Worm (Caenorhabditis elegans) whole organism, late embryonic: ENCODE results near the gene C50E10.2.

Source experiments
- ceh-2 ChIP-seq: sonication (generic microtip); optimal IDR thresholded peaks from 2 replicates; lab custom pipeline; 2016; ENCODE audit warnings: missing genotype, missing genetic modification characterization, missing compliant biosample characterization
- dve-1 ChIP-seq: sonication (generic microtip); optimal IDR thresholded peaks from 2 replicates; lab custom pipeline; 2017; ENCODE audit warnings: antibody characterized with exemption, mild to moderate bottlenecking, missing genetic modification characterization, missing compliant biosample characterization
- fkh-10 ChIP-seq: fragments of 150-350 bp; optimal IDR thresholded peaks from 2 replicates; lab custom pipeline; 2014; ENCODE audit warnings: missing biosample characterization, missing genetic modification reagents, missing genetic modification characterization
- lin-11 ChIP-seq: fragments of 200-800 bp; sonication (Bioruptor generic); optimal IDR thresholded peaks from 2 replicates; lab custom pipeline; 2018; ENCODE audit warnings: mild to moderate bottlenecking, missing genetic modification characterization, missing compliant biosample characterization
- pha-4 ChIP-seq: fragments of 150-350 bp; optimal IDR thresholded peaks from 2 replicates; lab custom pipeline; 2018; ENCODE audit warnings: missing biosample characterization, missing genetic modification reagents, missing genetic modification characterization
- pqm-1 ChIP-seq: sonication (generic microtip); optimal IDR thresholded peaks from 2 replicates; lab custom pipeline; 2016; ENCODE audit warnings: missing genetic modification characterization, missing compliant biosample characterization
- unc-55 ChIP-seq: sonication (generic microtip); optimal IDR thresholded peaks from 2 replicates; lab custom pipeline; 2017; ENCODE audit warnings: missing biosample characterization, missing genetic modification reagents, missing genetic modification characterization

DNA sequence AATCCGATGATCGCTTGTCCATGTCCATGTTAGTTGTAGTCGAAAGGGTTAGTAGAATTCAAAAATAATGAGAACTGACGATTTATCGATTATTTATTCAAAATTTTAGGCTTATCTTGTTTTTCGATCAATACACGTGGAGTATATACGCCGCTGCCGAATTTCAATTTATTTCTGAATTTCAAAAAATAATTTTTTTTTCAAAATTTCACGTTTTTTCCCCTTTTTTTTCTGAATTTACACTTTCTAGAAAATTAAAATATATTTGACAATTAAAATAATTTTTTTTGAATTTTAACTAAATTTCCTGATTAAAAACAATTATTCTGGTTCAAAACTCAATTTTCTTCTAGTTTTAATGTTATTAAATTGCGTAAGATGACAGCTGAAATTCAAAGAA is 7.2 kb downstream of the C50E10.2 start, which contains the start of gene C50E10.1:
- TF ChIP-seq dve-1, result no peak
- TF ChIP-seq unc-55, result no peak
- no peak for TF ChIP-seq fkh-10 (GFP tag; lab: Kevin White, UChicago)
- no peak for TF ChIP-seq pha-4 (tag; lab: Kevin White, UChicago)
- TF ChIP-seq ceh-2, result no peak
- TF ChIP-seq lin-11 (tag; lab: Kevin White, UChicago), result no peak
- no peak for TF ChIP-seq pqm-1 (tag; lab: Kevin White, UChicago)
